Worm (Caenorhabditis elegans) whole organism, late embryonic: ENCODE results near the gene F14E5.8.

ENCODE experiments used
- ceh-48 ChIP-seq: sonication (generic microtip); optimal IDR thresholded peaks from 2 replicates; lab custom pipeline; 2016; ENCODE audit warnings: missing genetic modification characterization, inconsistent platforms, missing compliant biosample characterization
- ceh-9 ChIP-seq: sonication (generic microtip); optimal IDR thresholded peaks from 2 replicates; lab custom pipeline; 2016; ENCODE audit warnings: mild to moderate bottlenecking, missing genetic modification characterization, inconsistent platforms, missing compliant biosample characterization
- che-1 ChIP-seq: sonication (generic microtip); optimal IDR thresholded peaks from 2 replicates; lab custom pipeline; 2016; ENCODE audit warnings: mild to moderate bottlenecking, missing genetic modification characterization, missing compliant biosample characterization
- nhr-11 ChIP-seq: fragments of 150-350 bp; optimal IDR thresholded peaks from 2 replicates; lab custom pipeline; 2014; ENCODE audit warnings: missing biosample characterization, missing genetic modification characterization
- rnt-1 ChIP-seq: sonication (generic microtip); optimal IDR thresholded peaks from 2 replicates; lab custom pipeline; 2016; ENCODE audit warnings: missing genetic modification characterization, missing compliant biosample characterization
- tbx-7 ChIP-seq: sonication (generic microtip); optimal IDR thresholded peaks from 2 replicates; lab custom pipeline; 2016; ENCODE audit warnings: missing genotype, missing genetic modification characterization, missing compliant biosample characterization

ce11 chrII:8456094-8456493 is 36.2 kb downstream of the F14E5.8 start, which contains the start of gene F22B5.6:
- TF ChIP-seq che-1 (tag; lab: Kevin White, UChicago) (no peak), ceh-9 (tag; lab: Kevin White, UChicago) (no peak), rnt-1 (tag; lab: Kevin White, UChicago) (no peak), ceh-48 (no peak), tbx-7 (no peak), nhr-11 (tag; lab: Kevin White, UChicago) (no peak)
